Worm (Caenorhabditis elegans): ENCODE data around the gene T08G3.13.

DNA sequence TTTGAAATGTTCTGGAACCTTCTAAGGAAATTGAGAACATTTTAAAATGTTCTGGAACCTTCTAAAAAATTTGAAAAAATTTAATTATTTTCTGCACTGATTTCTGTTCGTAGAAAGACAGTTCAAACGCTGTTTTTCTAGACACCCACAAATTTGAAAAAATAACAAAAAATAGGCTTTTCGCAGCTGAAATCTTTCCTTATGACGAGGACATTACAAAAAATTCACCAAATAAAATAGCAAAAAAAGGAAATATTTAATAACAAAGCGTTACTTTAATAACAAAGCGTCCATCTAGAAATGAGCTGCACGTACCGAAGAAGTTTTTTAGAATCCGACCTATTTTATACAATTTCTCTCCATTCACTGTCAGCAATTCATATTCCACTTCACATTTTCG, 4.2 kb upstream of the T08G3.13 start, which contains the start of gene srh-141:
- TF ChIP-seq nhr-77 (tag; optimal IDR thresholded peaks at IDR 0.05) (no peak), lsy-2 (tag; optimal IDR thresholded peaks at IDR 0.05) (no peak), nhr-10 (tag; optimal IDR thresholded peaks at IDR 0.05) (no peak), unc-62 (GFP tag; optimal IDR thresholded peaks at IDR 0.05) (no peak), crh-2 (tag; optimal IDR thresholded peaks at IDR 0.05) (no peak)
